Fruit fly (Drosophila melanogaster) whole organism, prepupa: ENCODE data around the gene Ir7c.

ENCODE experiments used
- Blimp-1 ChIP-seq: fragments of 200-800 bp; sonication (Bioruptor generic); optimal IDR thresholded peaks from 3 replicates; lab custom pipeline; 2017; ENCODE audit warnings: missing biosample characterization, missing genetic modification characterization, mild to moderate bottlenecking, moderate library complexity, missing genetic modification reagents
- CG10631 ChIP-seq: fragments of 200-800 bp; sonication (Bioruptor generic); optimal IDR thresholded peaks from 2 replicates; lab custom pipeline; 2016; ENCODE audit warnings: missing biosample characterization, missing genetic modification characterization
- CG10669 ChIP-seq: fragments of 200-800 bp; sonication (Bioruptor generic); optimal IDR thresholded peaks from 3 replicates; lab custom pipeline; 2018; ENCODE audit warnings: missing biosample characterization, mild to moderate bottlenecking, missing genetic modification characterization, moderate library complexity
- CG11762 ChIP-seq: fragments of 200-800 bp; sonication (Bioruptor generic); optimal IDR thresholded peaks from 3 replicates; lab custom pipeline; 2016; ENCODE audit warnings: missing biosample characterization, missing genetic modification characterization; ENCODE audit not compliant: insufficient read depth
- CG11902 ChIP-seq: fragments of 200-800 bp; sonication (Bioruptor generic); optimal IDR thresholded peaks from 3 replicates; lab custom pipeline; 2016; ENCODE audit warnings: missing biosample characterization, missing genetic modification characterization
- CG1621 ChIP-seq: fragments of 200-800 bp; sonication (Bioruptor generic); optimal IDR thresholded peaks from 3 replicates; lab custom pipeline; 2018; ENCODE audit warnings: missing biosample characterization, mild to moderate bottlenecking, missing genetic modification characterization
- CG3032 ChIP-seq: fragments of 200-800 bp; optimal IDR thresholded peaks from 2 replicates; lab custom pipeline; 2019; ENCODE audit warnings: missing biosample characterization, mild to moderate bottlenecking, missing genetic modification characterization, moderate library complexity
- CG31627 ChIP-seq: fragments of 200-800 bp; sonication (Bioruptor generic); optimal IDR thresholded peaks from 3 replicates; lab custom pipeline; 2016; ENCODE audit warnings: missing biosample characterization, missing genetic modification characterization
- CG3919 ChIP-seq: fragments of 200-800 bp; sonication (Bioruptor generic); optimal IDR thresholded peaks from 3 replicates; lab custom pipeline; 2016; ENCODE audit warnings: missing biosample characterization, missing genetic modification characterization
- CG4318 ChIP-seq: fragments of 200-800 bp; sonication (Bioruptor generic); optimal IDR thresholded peaks from 3 replicates; lab custom pipeline; 2017; ENCODE audit warnings: missing biosample characterization, mild to moderate bottlenecking, missing genetic modification characterization
- CG6276 ChIP-seq: fragments of 200-800 bp; sonication (Bioruptor generic); optimal IDR thresholded peaks from 2 replicates; lab custom pipeline; 2017; ENCODE audit warnings: missing biosample characterization, mild to moderate bottlenecking, missing genetic modification characterization
- CG6792 ChIP-seq: fragments of 200-800 bp; sonication (Bioruptor generic); optimal IDR thresholded peaks from 3 replicates; lab custom pipeline; 2016; ENCODE audit warnings: missing biosample characterization, missing genetic modification characterization
- CG6808 ChIP-seq: fragments of 200-800 bp; sonication (Bioruptor generic); optimal IDR thresholded peaks from 3 replicates; lab custom pipeline; 2017; ENCODE audit warnings: missing biosample characterization, missing genetic modification characterization, mild to moderate bottlenecking, moderate library complexity, missing genetic modification reagents
- CG8119 ChIP-seq: fragments of 200-800 bp; sonication (Bioruptor generic); IDR thresholded peaks from 3 replicates; pipeline ENCODE4 v1.3.6; 2022; ENCODE audit warnings: missing biosample characterization, missing genetic modification characterization
- CG8319 ChIP-seq: fragments of 200-800 bp; sonication (Bioruptor generic); optimal IDR thresholded peaks from 3 replicates; lab custom pipeline; 2016; ENCODE audit warnings: missing biosample characterization, missing genetic modification characterization
- CG8632 ChIP-seq: fragments of 200-800 bp; sonication (Bioruptor generic); optimal IDR thresholded peaks from 3 replicates; lab custom pipeline; 2016; ENCODE audit warnings: missing biosample characterization, missing genetic modification characterization
- Eip75B ChIP-seq: fragments of 200-800 bp; sonication (Bioruptor generic); optimal IDR thresholded peaks from 3 replicates; lab custom pipeline; 2016; ENCODE audit warnings: missing biosample characterization, missing genetic modification characterization
- Eip78C ChIP-seq: fragments of 200-800 bp; sonication (Bioruptor generic); peaks from one replicate; lab custom pipeline; 2016; ENCODE audit warnings: missing biosample characterization, missing genetic modification characterization
- Ets21C ChIP-seq: fragments of 200-800 bp; sonication (Bioruptor generic); optimal IDR thresholded peaks from 3 replicates; lab custom pipeline; 2016; ENCODE audit warnings: missing biosample characterization, missing genetic modification characterization
- Ets96B ChIP-seq: fragments of 200-800 bp; optimal IDR thresholded peaks from 2 replicates; lab custom pipeline; 2019; ENCODE audit warnings: missing biosample characterization, mild to moderate bottlenecking, missing genetic modification characterization, moderate library complexity
- Hr38 ChIP-seq: sonication (Bioruptor generic); optimal IDR thresholded peaks from 2 replicates; lab custom pipeline; 2016; ENCODE audit warnings: missing biosample characterization, missing genetic modification characterization
- Hr39 ChIP-seq: fragments of 200-800 bp; sonication (Bioruptor generic); optimal IDR thresholded peaks from 2 replicates; lab custom pipeline; 2016; ENCODE audit warnings: missing biosample characterization, missing genetic modification characterization
- Hr4 ChIP-seq: fragments of 200-800 bp; sonication (Bioruptor generic); optimal IDR thresholded peaks from 3 replicates; lab custom pipeline; 2016; ENCODE audit warnings: missing biosample characterization, missing genetic modification characterization
- Lpt ChIP-seq: fragments of 200-800 bp; sonication (Bioruptor generic); optimal IDR thresholded peaks from 3 replicates; lab custom pipeline; 2016; ENCODE audit warnings: missing biosample characterization, missing genetic modification characterization
- Met ChIP-seq: fragments of 200-800 bp; sonication (Bioruptor generic); optimal IDR thresholded peaks from 3 replicates; lab custom pipeline; 2016; ENCODE audit warnings: missing biosample characterization, missing genetic modification characterization
- OdsH ChIP-seq: fragments of 200-800 bp; sonication (Bioruptor generic); optimal IDR thresholded peaks from 3 replicates; lab custom pipeline; 2016; ENCODE audit warnings: missing biosample characterization, missing genetic modification characterization
- Smox ChIP-seq: fragments of 200-800 bp; sonication (Bioruptor generic); optimal IDR thresholded peaks from 3 replicates; lab custom pipeline; 2016; ENCODE audit warnings: missing biosample characterization, missing genetic modification characterization
- Sox102F ChIP-seq: fragments of 200-800 bp; sonication (Bioruptor generic); optimal IDR thresholded peaks from 2 replicates; lab custom pipeline; 2016; ENCODE audit warnings: missing biosample characterization, mild to moderate bottlenecking, missing genetic modification characterization
- Sox14 ChIP-seq: fragments of 200-800 bp; sonication (Bioruptor generic); optimal IDR thresholded peaks from 3 replicates; lab custom pipeline; 2016; ENCODE audit warnings: missing biosample characterization, missing genetic modification characterization
- Sox15 ChIP-seq: fragments of 200-800 bp; sonication (Bioruptor generic); optimal IDR thresholded peaks from 3 replicates; lab custom pipeline; 2016; ENCODE audit warnings: missing biosample characterization, missing genetic modification characterization
- achi ChIP-seq: fragments of 200-800 bp; sonication (Bioruptor generic); optimal IDR thresholded peaks from 3 replicates; lab custom pipeline; 2016; ENCODE audit warnings: missing biosample characterization, missing genetic modification characterization
- acj6 ChIP-seq: fragments of 200-800 bp; sonication (Bioruptor generic); optimal IDR thresholded peaks from 3 replicates; lab custom pipeline; 2016; ENCODE audit warnings: missing biosample characterization, missing genetic modification characterization
- dac ChIP-seq: fragments of 200-800 bp; sonication (Bioruptor generic); optimal IDR thresholded peaks from 2 replicates; lab custom pipeline; 2017; ENCODE audit warnings: missing biosample characterization, mild to moderate bottlenecking, missing genetic modification characterization
- eg ChIP-seq: fragments of 200-800 bp; sonication (Bioruptor generic); IDR thresholded peaks from 3 replicates; pipeline ENCODE4 v1.3.6; 2022; ENCODE audit warnings: missing biosample characterization, missing genetic modification characterization
- fd85E ChIP-seq: fragments of 200-800 bp; sonication (Bioruptor generic); optimal IDR thresholded peaks from 3 replicates; lab custom pipeline; 2016; ENCODE audit warnings: missing biosample characterization, missing genetic modification characterization
- fkh ChIP-seq: fragments of 200-800 bp; sonication (Bioruptor generic); optimal IDR thresholded peaks from 3 replicates; lab custom pipeline; 2017; ENCODE audit warnings: missing biosample characterization, mild to moderate bottlenecking, missing genetic modification characterization, moderate library complexity
- lz ChIP-seq: fragments of 200-800 bp; sonication (Bioruptor generic); optimal IDR thresholded peaks from 3 replicates; lab custom pipeline; 2016; ENCODE audit warnings: missing biosample characterization, missing genetic modification characterization
- net ChIP-seq: fragments of 200-800 bp; sonication (Bioruptor generic); optimal IDR thresholded peaks from 3 replicates; lab custom pipeline; 2016; ENCODE audit warnings: missing biosample characterization, missing genetic modification characterization
- pdm3 ChIP-seq: fragments of 200-800 bp; sonication (Bioruptor generic); optimal IDR thresholded peaks from 3 replicates; lab custom pipeline; 2016; ENCODE audit warnings: missing biosample characterization, missing genetic modification characterization
- salr ChIP-seq, 2 experiments: fragments of 200-800 bp; sonication (Bioruptor generic); optimal IDR thresholded peaks; 3 replicates each; lab custom pipeline; 2016 to 2018; ENCODE audit warnings: missing biosample characterization in 2 of 2, missing genetic modification characterization in 2 of 2, mild to moderate bottlenecking in 1 of 2
- ss ChIP-seq, 2 experiments: fragments of 200-800 bp; sonication (Bioruptor generic); optimal IDR thresholded peaks; 2 replicates in 1 of 2; 3 replicates in 1 of 2; lab custom pipeline; 2017 to 2018; ENCODE audit warnings: mild to moderate bottlenecking in 2 of 2, missing biosample characterization in 2 of 2, missing genetic modification characterization in 2 of 2, moderate library complexity in 1 of 2
- svp ChIP-seq: fragments of 200-800 bp; sonication (Bioruptor generic); peaks from one replicate; lab custom pipeline; 2016; ENCODE audit warnings: missing biosample characterization, missing genetic modification characterization
- topi ChIP-seq: fragments of 200-800 bp; sonication (Bioruptor generic); optimal IDR thresholded peaks from 3 replicates; lab custom pipeline; 2016; ENCODE audit warnings: missing biosample characterization, missing genetic modification characterization
- vri ChIP-seq: fragments of 200-800 bp; sonication (Bioruptor generic); optimal IDR thresholded peaks from 3 replicates; lab custom pipeline; 2016; ENCODE audit warnings: missing biosample characterization, mild to moderate bottlenecking, missing genetic modification characterization

Gene Ir7c

DNA sequence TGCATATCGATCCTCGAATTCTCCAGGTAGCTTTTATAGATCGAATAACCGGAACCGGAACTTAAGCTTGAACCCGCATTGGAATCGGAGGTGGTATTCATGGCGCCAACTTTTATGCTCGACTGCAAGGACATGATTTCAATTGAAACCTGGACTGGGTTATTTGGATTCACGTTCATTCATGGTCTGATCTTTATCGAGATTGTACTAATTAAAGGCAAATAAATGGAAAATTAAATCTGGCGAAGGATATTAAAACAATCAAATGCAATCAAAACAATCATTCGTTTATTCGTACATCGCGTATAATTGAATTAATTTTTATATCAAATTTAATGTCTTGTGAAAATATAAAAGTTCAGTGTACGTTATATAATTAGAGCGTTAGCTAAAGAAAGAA is 9.7 kb downstream of the Ir7c start, which contains the start of gene Ir7f:
Gene Ir7f, minus strand, starts transcription at position 101 of the 400 bp plus-strand sequence.
- TF ChIP-seq dac (GFP tag; lab: Kevin White, UChicago), result no peak
- TF ChIP-seq CG8319 (GFP tag; lab: Kevin White, UChicago), result no peak
- no peak for TF ChIP-seq Sox14 (GFP tag; lab: Kevin White, UChicago)
- no peak for TF ChIP-seq CG3032 (tag; lab: Kevin White, UChicago)
- no peak for TF ChIP-seq lz (GFP tag; lab: Kevin White, UChicago)
- no peak for TF ChIP-seq CG11902 (GFP tag; lab: Kevin White, UChicago)
- no peak for TF ChIP-seq Eip75B (GFP tag; lab: Kevin White, UChicago)
- TF ChIP-seq achi (GFP tag; lab: Kevin White, UChicago), result no peak
- TF ChIP-seq CG6792, result no peak
- TF ChIP-seq vri (GFP tag; lab: Kevin White, UChicago), result no peak
- TF ChIP-seq OdsH, result no peak
- TF ChIP-seq acj6 (GFP tag; lab: Kevin White, UChicago), result no peak
- TF ChIP-seq Lpt (GFP tag; lab: Kevin White, UChicago), result no peak
- TF ChIP-seq ss (GFP tag; optimal IDR thresholded peaks at IDR 0.05; lab: Kevin White, UChicago), result no peak
- TF ChIP-seq Ets21C (GFP tag; lab: Kevin White, UChicago), result no peak
- no peak for TF ChIP-seq fkh (GFP tag; lab: Kevin White, UChicago)
- no peak for TF ChIP-seq CG4318 (GFP tag; lab: Kevin White, UChicago)

DNA sequence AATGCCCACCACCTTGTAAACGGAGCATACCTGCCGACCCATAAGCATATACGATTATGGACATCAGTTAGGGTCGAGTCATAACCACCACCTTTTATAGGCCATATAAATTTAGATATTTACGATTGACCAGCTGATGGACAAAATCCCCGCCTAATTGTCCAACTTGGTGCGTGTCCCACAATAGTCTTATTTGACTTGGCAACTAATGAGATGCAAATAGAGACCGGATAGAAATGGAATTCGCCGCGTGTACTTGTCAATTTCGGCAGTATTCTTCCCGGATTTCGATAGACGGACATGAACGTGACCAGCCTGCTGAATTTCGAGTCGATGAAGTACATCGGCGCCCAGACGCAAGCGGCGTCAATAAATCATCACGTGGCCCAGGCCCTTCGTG is 10.2 kb downstream of the Ir7c start, which contains the start of gene Ir7g:
Gene Ir7g, plus strand, starts transcription at position 301 of the 400 bp plus-strand sequence.
- TF ChIP-seq Met (no peak), net (GFP tag; lab: Kevin White, UChicago) (no peak), CG8632 (no peak), Ets96B (tag; lab: Kevin White, UChicago) (no peak), Hr39 (GFP tag; lab: Kevin White, UChicago) (no peak), CG6808 (GFP tag; lab: Kevin White, UChicago) (no peak), eg (no peak), fkh (GFP tag; lab: Kevin White, UChicago) (no peak), Hr38 (GFP tag; lab: Kevin White, UChicago) (no peak)

DNA sequence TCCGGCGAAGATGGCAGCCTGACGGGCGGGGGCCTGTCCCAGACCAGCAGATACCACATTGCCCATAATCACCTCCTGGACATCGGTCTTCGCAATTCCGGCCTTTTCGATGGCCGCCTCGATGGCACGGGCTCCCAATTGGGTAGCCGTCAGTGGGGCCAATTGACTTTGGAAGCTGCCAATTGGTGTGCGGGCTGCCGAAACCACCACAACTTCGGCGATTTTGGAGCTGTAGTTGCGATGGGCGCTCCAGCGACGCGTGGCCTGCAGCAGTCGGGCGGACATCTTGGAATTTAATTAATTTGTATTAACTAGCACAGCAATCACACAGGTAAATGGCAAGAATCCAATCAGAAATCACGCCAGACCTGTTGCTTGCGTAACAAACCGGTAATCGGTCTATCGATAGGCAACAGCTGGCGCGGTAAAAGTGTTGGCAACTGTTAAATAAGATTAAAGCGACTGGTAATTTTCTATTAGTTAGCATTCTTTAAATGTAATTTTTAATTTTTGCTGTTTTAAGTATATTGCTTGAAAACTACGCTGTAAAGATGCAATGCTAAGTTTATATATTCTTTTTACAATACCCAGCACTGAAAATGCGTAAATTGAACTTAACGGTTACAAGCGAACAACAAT is 14.3 kb downstream of the Ir7c start, which contains the start of gene Acat1:
Gene Acat1, minus strand, starts transcription at position 400 of the 639 bp plus-strand sequence.
- TF ChIP-seq Sox102F (GFP tag; lab: Kevin White, UChicago) (peak; percentile 83), CG31627 (GFP tag; lab: Kevin White, UChicago) (peak; percentile 75), CG1621 (peak; percentile 50), CG11902 (GFP tag; lab: Kevin White, UChicago) (peak; percentile 40), CG8119 (GFP tag; lab: Robert Waterston, UW) (peak; percentile 39; the same call in 2 of the 3 replicates), svp (GFP tag; lab: Kevin White, UChicago) (peak; percentile 85), CG10669 (peak; percentile 71), fd85E (peak; percentile 38), Blimp-1 (GFP tag; lab: Kevin White, UChicago) (no peak), CG11762 (peak; percentile 59), CG8632 (peak; percentile 65), Hr4 (GFP tag; lab: Kevin White, UChicago) (peak; percentile 76), Ets96B (tag; lab: Kevin White, UChicago) (peak; percentile 60), pdm3 (peak; percentile 86), ss (GFP tag; optimal IDR thresholded peaks at IDR 0.05; lab: Kevin White, UChicago) (peak; percentile 1 to 42), Sox15 (GFP tag; lab: Kevin White, UChicago) (peak; percentile 49), CG6792 (peak; percentile 70), CG4318 (GFP tag; lab: Kevin White, UChicago) (peak; percentile 19), CG10631 (GFP tag; lab: Kevin White, UChicago) (peak; percentile 84), Sox14 (GFP tag; lab: Kevin White, UChicago) (peak; percentile 79), Eip78C (GFP tag; lab: Kevin White, UChicago) (peak; percentile 94), achi (GFP tag; lab: Kevin White, UChicago) (peak; percentile 76), CG6808 (GFP tag; lab: Kevin White, UChicago) (peak; percentile 23), CG8319 (GFP tag; lab: Kevin White, UChicago) (peak; percentile 74), lz (GFP tag; lab: Kevin White, UChicago) (peak; percentile 86), topi (GFP tag; lab: Kevin White, UChicago) (peak; percentile 84), CG3919 (peak; percentile 83), vri (GFP tag; lab: Kevin White, UChicago) (peak; percentile 94), fkh (GFP tag; lab: Kevin White, UChicago) (no peak), salr (GFP tag; optimal IDR thresholded peaks at IDR 0.05; lab: Kevin White, UChicago) (peak in 1 of 2 experiments; percentile 49), CG6276 (GFP tag; lab: Kevin White, UChicago) (peak; percentile 1), CG3032 (tag; lab: Kevin White, UChicago) (no peak), Hr39 (GFP tag; lab: Kevin White, UChicago) (peak; percentile 80), Smox (GFP tag; lab: Kevin White, UChicago) (peak; percentile 78), dac (GFP tag; lab: Kevin White, UChicago) (peak; percentile 25)
